Fruit fly (Drosophila melanogaster) whole organism, embryonic: ENCODE data around the gene CG11342.

ENCODE experiments used
- Asciz ChIP-seq: fragments of 200-800 bp; sonication (Bioruptor generic); optimal IDR thresholded peaks from 2 replicates; lab custom pipeline; 2017; ENCODE audit warnings: missing biosample characterization, mild to moderate bottlenecking, missing genetic modification characterization, missing genetic modification reagents
- BEAF-32 ChIP-seq: fragments of 200-800 bp; sonication (Bioruptor generic); optimal IDR thresholded peaks from 3 replicates; lab custom pipeline; 2017; ENCODE audit warnings: missing biosample characterization, missing genetic modification characterization, mild to moderate bottlenecking, moderate library complexity, missing genetic modification reagents
- CG10209 ChIP-seq: fragments of 200-800 bp; sonication (Bioruptor generic); optimal IDR thresholded peaks from 3 replicates; lab custom pipeline; 2017; ENCODE audit warnings: missing biosample characterization, mild to moderate bottlenecking, missing genetic modification characterization, missing genetic modification reagents
- CG10959 ChIP-seq: fragments of 200-800 bp; sonication (Bioruptor generic); IDR thresholded peaks from 2 replicates; pipeline ENCODE4 v1.3.6; 2022; ENCODE audit warnings: missing biosample characterization, missing genetic modification characterization
- CG11085 ChIP-seq: fragments of 200-800 bp; sonication (Bioruptor generic); IDR thresholded peaks from 2 replicates; pipeline ENCODE4 v1.3.6; 2022; ENCODE audit warnings: missing biosample characterization, missing genetic modification characterization
- CG11247 ChIP-seq: fragments of 200-800 bp; sonication (Bioruptor generic); IDR thresholded peaks from 2 replicates; pipeline ENCODE4 v1.3.6; 2022; ENCODE audit warnings: missing biosample characterization, missing genetic modification characterization
- CG11504 ChIP-seq: fragments of 200-800 bp; sonication (Bioruptor generic); optimal IDR thresholded peaks from 3 replicates; lab custom pipeline; 2019; ENCODE audit warnings: missing biosample characterization, mild to moderate bottlenecking, missing genetic modification characterization, moderate library complexity
- CG12155 ChIP-seq: fragments of 200-800 bp; sonication (Bioruptor generic); optimal IDR thresholded peaks from 3 replicates; lab custom pipeline; 2016; ENCODE audit warnings: missing biosample characterization, missing genetic modification characterization
- CG12769 ChIP-seq: fragments of 200-800 bp; sonication (Bioruptor generic); optimal IDR thresholded peaks from 2 replicates; lab custom pipeline; 2019; ENCODE audit warnings: missing biosample characterization, mild to moderate bottlenecking, missing genetic modification characterization, moderate library complexity
- CG14667 ChIP-seq: fragments of 200-800 bp; sonication (Bioruptor generic); IDR thresholded peaks from 2 replicates; pipeline ENCODE4 v1.3.6; 2022; ENCODE audit warnings: missing biosample characterization, missing genetic modification characterization
- CG17186 ChIP-seq: fragments of 200-800 bp; sonication (Bioruptor generic); optimal IDR thresholded peaks from 3 replicates; lab custom pipeline; 2017; ENCODE audit warnings: missing biosample characterization, missing genetic modification reagents, missing genetic modification characterization
- CG17328 ChIP-seq: fragments of 200-800 bp; sonication (Bioruptor generic); IDR thresholded peaks from 2 replicates; pipeline ENCODE4 v1.3.6; 2022; ENCODE audit warnings: missing biosample characterization, missing genetic modification characterization
- CG17359 ChIP-seq: fragments of 200-800 bp; sonication (Bioruptor generic); optimal IDR thresholded peaks from 3 replicates; lab custom pipeline; 2018; ENCODE audit warnings: missing biosample characterization, mild to moderate bottlenecking, missing genetic modification characterization, moderate library complexity
- CG2116 ChIP-seq: fragments of 200-800 bp; sonication (Bioruptor generic); optimal IDR thresholded peaks from 3 replicates; lab custom pipeline; 2018; ENCODE audit warnings: missing biosample characterization, mild to moderate bottlenecking, missing genetic modification characterization
- CG2202 ChIP-seq: fragments of 200-800 bp; sonication (Bioruptor generic); optimal IDR thresholded peaks from 2 replicates; lab custom pipeline; 2018; ENCODE audit warnings: missing biosample characterization, mild to moderate bottlenecking, missing genetic modification characterization
- CG2712 ChIP-seq: fragments of 200-800 bp; optimal IDR thresholded peaks from 3 replicates; lab custom pipeline; 2019; ENCODE audit warnings: missing biosample characterization, mild to moderate bottlenecking, missing genetic modification characterization, moderate library complexity
- CG3407 ChIP-seq: fragments of 200-800 bp; sonication (Bioruptor generic); optimal IDR thresholded peaks from 2 replicates; lab custom pipeline; 2018; ENCODE audit warnings: missing biosample characterization, mild to moderate bottlenecking, missing genetic modification characterization
- CG4360 ChIP-seq: fragments of 200-800 bp; sonication (Bioruptor generic); IDR thresholded peaks from 2 replicates; pipeline ENCODE4 v1.3.6; 2022; ENCODE audit warnings: missing biosample characterization, missing genetic modification characterization
- CG4404 ChIP-seq: fragments of 200-800 bp; sonication (Bioruptor generic); IDR thresholded peaks from 2 replicates; pipeline ENCODE4 v1.3.6; 2022; ENCODE audit warnings: missing biosample characterization, missing genetic modification characterization
- CG4707 ChIP-seq: fragments of 200-800 bp; sonication (Bioruptor generic); optimal IDR thresholded peaks from 2 replicates; lab custom pipeline; 2018; ENCODE audit warnings: missing biosample characterization, mild to moderate bottlenecking, missing genetic modification characterization, moderate library complexity
- CG6689 ChIP-seq: fragments of 200-800 bp; sonication (Bioruptor generic); IDR thresholded peaks from 2 replicates; pipeline ENCODE4 v1.3.6; 2022; ENCODE audit warnings: missing biosample characterization, missing genetic modification characterization
- CG7357 ChIP-seq: fragments of 200-800 bp; sonication (Bioruptor generic); IDR thresholded peaks from 3 replicates; pipeline ENCODE4 v1.3.6; 2022; ENCODE audit warnings: missing biosample characterization, missing genetic modification characterization
- CG7786 ChIP-seq: fragments of 200-800 bp; sonication (Bioruptor generic); optimal IDR thresholded peaks from 2 replicates; lab custom pipeline; 2016; ENCODE audit warnings: missing biosample characterization, missing genetic modification characterization
- CG7987 ChIP-seq: fragments of 200-800 bp; sonication (Bioruptor generic); optimal IDR thresholded peaks from 2 replicates; lab custom pipeline; 2018; ENCODE audit warnings: missing biosample characterization, mild to moderate bottlenecking, missing genetic modification characterization, moderate library complexity
- CG8089 ChIP-seq: fragments of 200-800 bp; sonication (Bioruptor generic); optimal IDR thresholded peaks from 3 replicates; lab custom pipeline; 2016; ENCODE audit warnings: missing biosample characterization, missing genetic modification characterization
- CG8924 ChIP-seq: fragments of 200-800 bp; optimal IDR thresholded peaks from 3 replicates; lab custom pipeline; 2019; ENCODE audit warnings: missing biosample characterization, mild to moderate bottlenecking, missing genetic modification characterization, moderate library complexity
- CG9727 ChIP-seq: fragments of 200-800 bp; sonication (Bioruptor generic); optimal IDR thresholded peaks from 3 replicates; lab custom pipeline; 2017; ENCODE audit warnings: missing biosample characterization, mild to moderate bottlenecking, missing genetic modification characterization
- D19A ChIP-seq: fragments of 200-800 bp; optimal IDR thresholded peaks from 3 replicates; lab custom pipeline; 2019; ENCODE audit warnings: missing biosample characterization, mild to moderate bottlenecking, missing genetic modification characterization, moderate library complexity
- Hr3 ChIP-seq: fragments of 200-800 bp; sonication (Bioruptor generic); optimal IDR thresholded peaks from 3 replicates; lab custom pipeline; 2016; ENCODE audit warnings: missing biosample characterization, missing genetic modification characterization
- Med ChIP-seq: fragments of 200-800 bp; sonication (Bioruptor generic); peaks from one replicate; lab custom pipeline; 2016; ENCODE audit warnings: missing biosample characterization, missing genetic modification characterization, mild to moderate bottlenecking, inconsistent platforms, moderate library complexity
- Nf-YC ChIP-seq: fragments of 200-800 bp; optimal IDR thresholded peaks from 3 replicates; lab custom pipeline; 2019; ENCODE audit warnings: missing biosample characterization, mild to moderate bottlenecking, missing genetic modification characterization, moderate library complexity
- Ptx1 ChIP-seq: fragments of 200-800 bp; sonication (Bioruptor generic); IDR thresholded peaks from 2 replicates; pipeline ENCODE4 v1.3.6; 2022; ENCODE audit warnings: missing biosample characterization, missing genetic modification characterization
- Side ChIP-seq: fragments of 200-800 bp; sonication (Bioruptor generic); optimal IDR thresholded peaks from 2 replicates; lab custom pipeline; 2016; ENCODE audit warnings: missing biosample characterization, missing genetic modification characterization
- Xbp1 ChIP-seq: fragments of 200-800 bp; sonication (Bioruptor generic); optimal IDR thresholded peaks from 3 replicates; lab custom pipeline; 2016; ENCODE audit warnings: missing biosample characterization, mild to moderate bottlenecking, missing genetic modification characterization
- abd-A ChIP-seq: fragments of 200-800 bp; sonication (Bioruptor generic); optimal IDR thresholded peaks from 3 replicates; lab custom pipeline; 2019; ENCODE audit warnings: missing biosample characterization, mild to moderate bottlenecking, missing genetic modification characterization, moderate library complexity
- ac ChIP-seq: fragments of 200-800 bp; sonication (Bioruptor generic); optimal IDR thresholded peaks from 3 replicates; lab custom pipeline; 2017; ENCODE audit warnings: missing biosample characterization, mild to moderate bottlenecking, missing genetic modification characterization
- az2 ChIP-seq: fragments of 200-800 bp; sonication (Bioruptor generic); optimal IDR thresholded peaks from 3 replicates; lab custom pipeline; 2016; ENCODE audit warnings: missing biosample characterization, missing genetic modification characterization
- bcd ChIP-seq: fragments of 200-800 bp; sonication (Bioruptor generic); optimal IDR thresholded peaks from 2 replicates; lab custom pipeline; 2017; ENCODE audit warnings: missing biosample characterization, mild to moderate bottlenecking, missing genetic modification characterization
- croc ChIP-seq: fragments of 200-800 bp; sonication (Bioruptor generic); conservative IDR thresholded peaks from 3 replicates; pipeline ENCODE4 v1.3.6; 2022; ENCODE audit warnings: missing biosample characterization, missing genetic modification characterization
- fd3F ChIP-seq: fragments of 200-800 bp; sonication (Bioruptor generic); optimal IDR thresholded peaks from 2 replicates; lab custom pipeline; 2018; ENCODE audit warnings: missing biosample characterization, mild to moderate bottlenecking, missing genetic modification characterization, moderate library complexity
- gce ChIP-seq: fragments of 200-800 bp; sonication (Bioruptor generic); IDR thresholded peaks from 3 replicates; pipeline ENCODE4 v1.3.6; 2022; ENCODE audit warnings: missing biosample characterization, missing genetic modification characterization
- gem ChIP-seq: fragments of 200-800 bp; sonication (Bioruptor generic); optimal IDR thresholded peaks from 2 replicates; lab custom pipeline; 2019; ENCODE audit warnings: missing biosample characterization, mild to moderate bottlenecking, missing genetic modification characterization, moderate library complexity
- hkb ChIP-seq, 2 experiments: fragments of 200-800 bp in 1 of 2; fragments of >200 bp in 1 of 2; sonication (Bioruptor generic) in 1 of 2; IDR thresholded peaks in 1 of 2; optimal IDR thresholded peaks in 1 of 2; 2 replicates each; pipeline versions ENCODE4 v1.3.6 to Lab custom; 2017 to 2022; ENCODE audit warnings: missing biosample characterization in 1 of 2, missing genetic modification characterization in 1 of 2
- nmo ChIP-seq: fragments of 200-800 bp; sonication (Bioruptor generic); optimal IDR thresholded peaks from 2 replicates; lab custom pipeline; 2018; ENCODE audit warnings: missing biosample characterization, mild to moderate bottlenecking, missing genetic modification characterization, moderate library complexity
- nom ChIP-seq: fragments of 200-800 bp; sonication (Bioruptor generic); optimal IDR thresholded peaks from 2 replicates; lab custom pipeline; 2017; ENCODE audit warnings: missing biosample characterization, missing genetic modification characterization, mild to moderate bottlenecking, moderate library complexity, missing genetic modification reagents
- prd ChIP-seq, 3 experiments: fragments of >200 bp in 2 of 3; fragments of 200-800 bp in 1 of 3; sonication (Bioruptor generic) in 1 of 3; optimal IDR thresholded peaks in 2 of 3; IDR thresholded peaks in 1 of 3; 2 replicates in 2 of 3; 3 replicates in 1 of 3; pipeline versions ENCODE4 v1.3.6 to Lab custom; 2017 to 2022; ENCODE audit warnings: missing biosample characterization in 1 of 3, missing genetic modification characterization in 1 of 3
- ro ChIP-seq: fragments of 200-800 bp; sonication (Bioruptor generic); IDR thresholded peaks from 2 replicates; pipeline ENCODE4 v1.3.6; 2022; ENCODE audit warnings: missing biosample characterization, missing genetic modification characterization
- slbo ChIP-seq: fragments of 200-800 bp; sonication (Bioruptor generic); IDR thresholded peaks from 2 replicates; pipeline ENCODE4 v1.3.6; 2022; ENCODE audit warnings: missing biosample characterization, missing genetic modification characterization
- tll ChIP-seq, 2 experiments: fragments of 200-800 bp in 1 of 2; fragments of >200 bp in 1 of 2; sonication (Bioruptor generic) in 1 of 2; optimal IDR thresholded peaks; 2 replicates each; lab custom pipeline; 2017 to 2019; ENCODE audit warnings: missing biosample characterization in 2 of 2, missing genetic modification characterization in 2 of 2, mild to moderate bottlenecking in 1 of 2, moderate library complexity in 1 of 2

CG11342 gene

DNA sequence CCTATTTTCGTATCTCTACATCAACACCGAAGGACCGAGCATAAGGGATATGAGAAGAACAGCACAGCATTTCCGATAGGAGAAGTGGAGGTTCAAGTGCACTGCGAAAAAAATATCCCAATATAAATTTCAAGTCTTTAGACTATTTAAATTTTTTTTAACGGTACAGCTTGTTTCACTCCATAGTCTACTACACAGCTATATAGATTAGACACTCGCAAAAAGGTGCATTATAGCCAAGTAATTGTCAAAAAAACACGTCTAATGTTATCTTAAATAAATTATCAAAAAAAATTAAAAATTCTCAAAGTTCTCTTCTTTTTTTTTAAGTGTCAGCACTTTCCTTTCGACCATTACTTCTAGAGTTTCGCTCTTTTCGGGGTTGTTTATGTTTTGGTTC is 11.6 kb upstream of the CG11342 start (continued):
- TF ChIP-seq hkb (optimal IDR thresholded peaks at IDR 0.05; lab: Kevin White, UChicago) (no peak), hkb (GFP tag; IDR thresholded peaks at IDR 0.05; lab: Robert Waterston, UW) (peak; percentile 78), CG10959 (0 out of 2 replicates have a peak, but pooled peaks have one; percentile 34), CG4404 (GFP tag; lab: Robert Waterston, UW) (peak; percentile 18; the same call in 1 of the 2 replicates), Nf-YC (peak; percentile 32), CG12155 (peak; percentile 35), CG8924 (tag; lab: Kevin White, UChicago) (peak; percentile 56), CG4360 (GFP tag; lab: Robert Waterston, UW) (no peak), bcd (GFP tag; lab: Kevin White, UChicago) (peak; percentile 62), Med (peak; percentile 87), CG11504 (tag; lab: Kevin White, UChicago) (peak; percentile 75), Xbp1 (GFP tag; lab: Kevin White, UChicago) (peak; percentile 41), CG6689 (GFP tag; lab: Robert Waterston, UW) (peak; percentile 53), CG17186 (GFP tag; lab: Kevin White, UChicago) (no peak), abd-A (tag; lab: Kevin White, UChicago) (peak; percentile 41), CG12769 (peak; percentile 31), az2 (GFP tag; lab: Kevin White, UChicago) (peak; percentile 38), CG3407 (no peak), CG4707 (GFP tag; lab: Kevin White, UChicago) (no peak), CG17359 (tag; lab: Kevin White, UChicago) (peak; percentile 55), nom (GFP tag; lab: Kevin White, UChicago) (no peak), fd3F (peak; percentile 55), ac (GFP tag; lab: Kevin White, UChicago) (no peak), CG10209 (GFP tag; lab: Kevin White, UChicago) (peak; percentile 64), tll (GFP tag; optimal IDR thresholded peaks at IDR 0.05; lab: Kevin White, UChicago) (no peak), ro (no peak), gce (GFP tag; lab: Robert Waterston, UW) (peak; percentile 40; the same call in 1 of the 3 replicates), CG7786 (GFP tag; lab: Kevin White, UChicago) (peak; percentile 16), gem (peak; percentile 65), Ptx1 (GFP tag; lab: Robert Waterston, UW) (peak; percentile 68), prd (optimal IDR thresholded peaks at IDR 0.05; lab: Kevin White, UChicago) (no peak), prd (GFP tag; IDR thresholded peaks at IDR 0.05; lab: Robert Waterston, UW) (peak; percentile 62), BEAF-32 (GFP tag; lab: Kevin White, UChicago) (no peak), CG14667 (GFP tag; lab: Robert Waterston, UW) (peak; percentile 34; the same call in 1 of the 2 replicates), Asciz (GFP tag; lab: Kevin White, UChicago) (peak; percentile 33), CG7987 (GFP tag; lab: Kevin White, UChicago) (no peak), CG2116 (GFP tag; lab: Kevin White, UChicago) (peak; percentile 7), CG8089 (GFP tag; lab: Kevin White, UChicago) (no peak), CG2202 (no peak), D19A (tag; lab: Kevin White, UChicago) (peak; percentile 6), CG17328 (GFP tag; lab: Robert Waterston, UW) (no peak), slbo (GFP tag; lab: Robert Waterston, UW) (peak; percentile 59), CG2712 (tag; lab: Kevin White, UChicago) (peak; percentile 48), CG9727 (GFP tag; lab: Kevin White, UChicago) (peak; percentile 75), nmo (peak; percentile 52), CG11247 (GFP tag; lab: Robert Waterston, UW) (0 out of 2 replicates have a peak, but pooled peaks have one; percentile 18), Side (GFP tag; lab: Kevin White, UChicago) (peak; percentile 22), CG11085 (no peak), Hr3 (GFP tag; lab: Kevin White, UChicago) (peak; percentile 37), croc (GFP tag; lab: Robert Waterston, UW) (peak; percentile 18; the same call in 1 of the 3 replicates), CG7357 (GFP tag; lab: Robert Waterston, UW) (peak; percentile 60; the same call in 1 of the 3 replicates)
